Fruit fly (Drosophila melanogaster) Kc167 (cell line): ENCODE measurements around the gene Cpr73D.

Experiments used
- insv ChIP-seq: fragments of >200 bp; optimal IDR thresholded peaks from 3 replicates; lab custom pipeline; 2018; ENCODE audit warnings: missing external identifiers
- psq ChIP-seq: fragments of >200 bp; optimal IDR thresholded peaks from 2 replicates; lab custom pipeline; 2017; ENCODE audit warnings: missing external identifiers

DNA sequence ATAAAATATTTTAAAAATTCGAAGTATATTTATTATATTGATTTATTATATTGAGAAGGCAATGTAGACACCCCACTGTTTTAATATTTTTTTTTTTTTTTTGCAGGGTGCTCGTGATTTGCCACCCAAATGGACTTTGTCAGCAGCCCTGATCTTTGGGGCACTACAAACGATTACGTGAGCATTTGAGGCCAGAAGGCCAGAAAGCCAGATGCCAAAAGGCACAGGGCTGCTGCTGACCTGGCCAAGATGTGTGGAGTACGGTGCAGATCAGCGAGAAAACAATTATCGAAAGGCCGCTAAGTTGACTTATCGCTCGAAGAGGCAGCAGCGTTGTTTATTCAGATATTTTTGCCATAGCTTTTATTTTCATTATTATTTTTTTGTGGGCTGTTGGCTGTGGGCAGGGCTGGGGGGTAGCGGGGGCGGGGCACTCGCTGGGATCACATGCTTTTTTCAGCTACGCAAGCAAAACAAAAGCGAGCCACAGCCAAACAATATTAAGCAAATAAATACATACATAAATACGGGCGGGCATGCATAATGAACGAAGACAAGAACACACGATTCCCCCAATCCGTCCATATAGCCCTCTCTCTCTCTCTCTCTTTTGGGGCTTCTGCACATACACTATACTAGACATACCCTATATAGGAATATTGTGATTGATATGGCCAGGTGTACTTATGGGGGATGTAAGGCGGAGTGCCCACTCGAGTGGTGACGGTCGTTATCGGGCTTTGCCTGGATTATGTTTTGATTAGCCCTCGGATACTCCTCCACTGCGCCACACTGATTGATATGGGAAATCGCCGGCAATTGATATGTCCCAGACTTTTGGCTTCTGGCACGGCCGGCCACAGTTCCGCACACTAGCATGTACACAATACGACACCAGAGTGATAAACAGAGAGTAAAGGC is 46.0 kb upstream of the Cpr73D start:
- TF ChIP-seq psq (lab: Kevin White, UChicago) (no peak), insv (no peak)
